Fruit fly (Drosophila melanogaster) whole organism, embryonic: ENCODE measurements around the gene CG46504.
"Not testable (repeated sequence)": the region's sequence is repeated elsewhere in the genome, so short reads cannot be mapped to it uniquely, and the experiment has no call there.

Experiments used
- CG14050 ChIP-seq: fragments of 200-800 bp; sonication (Bioruptor generic); IDR thresholded peaks from 3 replicates; pipeline ENCODE4 v1.3.6; 2022; ENCODE audit warnings: missing biosample characterization, missing genetic modification characterization
- Six4 ChIP-seq: fragments of 200-800 bp; sonication (Bioruptor generic); optimal IDR thresholded peaks from 2 replicates; lab custom pipeline; 2016; ENCODE audit warnings: missing biosample characterization, missing genetic modification characterization

- TF ChIP-seq CG14050; Six4 (GFP tag; lab: Kevin White, UChicago): not testable (repeated sequence)
These were observed 49.3 kb downstream of the CG46504 start, which contains the start of gene CG46514 for dm6 chrX:22196874-22197273.
